Worm (Caenorhabditis elegans) whole organism, L1 larva: Measurements from ENCODE around the gene C07B5.8.

ENCODE experiments used
- ets-5 ChIP-seq: fragments of 200-800 bp; sonication (Bioruptor generic); IDR thresholded peaks from 2 replicates; pipeline ENCODE4 v1.3.6; 2022; ENCODE audit warnings: missing genetic modification characterization, missing compliant biosample characterization
- fkh-10 ChIP-seq: sonication (generic microtip); optimal IDR thresholded peaks from 2 replicates; lab custom pipeline; 2017; ENCODE audit warnings: missing biosample characterization, missing genetic modification reagents, missing genetic modification characterization
- lin-14 ChIP-seq: fragments of 200-800 bp; sonication (Bioruptor generic); optimal IDR thresholded peaks from 2 replicates; lab custom pipeline; 2018; ENCODE audit warnings: mild to moderate bottlenecking, missing genetic modification characterization, moderate library complexity, missing compliant biosample characterization
- nhr-28 ChIP-seq: fragments of 150-350 bp; optimal IDR thresholded peaks from 2 replicates; lab custom pipeline; 2014; ENCODE audit warnings: missing biosample characterization, missing genetic modification characterization
- nhr-47 ChIP-seq: sonication (generic microtip); optimal IDR thresholded peaks from 2 replicates; lab custom pipeline; 2016; ENCODE audit warnings: mild to moderate bottlenecking, missing genetic modification characterization, moderate library complexity, missing compliant biosample characterization
- unc-98 ChIP-seq: fragments of 200-800 bp; sonication (Bioruptor generic); IDR thresholded peaks from 2 replicates; pipeline ENCODE4 v1.3.6; 2022; ENCODE audit warnings: missing genetic modification characterization, missing compliant biosample characterization
- vab-15 ChIP-seq: sonication (generic microtip); optimal IDR thresholded peaks from 2 replicates; lab custom pipeline; 2017; ENCODE audit warnings: missing genotype, mild to moderate bottlenecking, missing genetic modification characterization, missing compliant biosample characterization
- ztf-4 ChIP-seq: fragments of 150-350 bp; optimal IDR thresholded peaks from 2 replicates; lab custom pipeline; 2014; ENCODE audit warnings: missing biosample characterization, missing genetic modification characterization

DNA sequence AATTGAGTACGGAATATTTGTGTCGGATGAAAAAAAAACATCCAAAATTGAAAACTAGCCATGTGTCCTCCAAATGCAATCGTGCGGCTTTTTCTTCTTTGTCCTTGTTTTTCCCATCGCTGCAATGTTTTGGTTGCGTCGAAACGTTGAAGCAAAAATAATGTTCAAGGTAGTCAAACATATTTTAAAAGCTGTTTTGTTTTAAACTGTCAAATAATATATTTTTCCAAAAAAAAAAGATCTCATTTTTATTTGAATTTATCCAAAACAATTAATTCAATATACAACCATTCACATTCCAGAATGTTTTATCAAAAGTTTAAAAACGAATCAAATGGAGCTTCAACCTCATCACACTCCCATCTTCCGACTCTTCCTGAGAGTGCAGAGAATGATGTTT, 17.8 kb downstream of the C07B5.8 start, which contains the start of gene C07B5.6:
- TF ChIP-seq vab-15 (no peak), unc-98 (GFP tag; lab: Robert Waterston, UW) (no peak), ztf-4 (tag; lab: Kevin White, UChicago) (no peak), nhr-47 (tag; lab: Kevin White, UChicago) (no peak), lin-14 (GFP tag; lab: Kevin White, UChicago) (no peak), ets-5 (GFP tag; lab: Robert Waterston, UW) (no peak), fkh-10 (no peak), nhr-28 (tag; lab: Kevin White, UChicago) (no peak)
